Worm (Caenorhabditis elegans) whole organism, L3 larva: Measurements from ENCODE around the gene T16G12.4.

ENCODE experiments used
- aly-2 ChIP-seq: fragments of 150-350 bp; optimal IDR thresholded peaks from 2 replicates; lab custom pipeline; 2014; ENCODE audit warnings: missing biosample characterization, missing genetic modification characterization
- ama-1 ChIP-seq: fragments of 150-350 bp; optimal IDR thresholded peaks from 2 replicates; lab custom pipeline; 2018
- elt-2 ChIP-seq: sonication (generic microtip); optimal IDR thresholded peaks from 2 replicates; lab custom pipeline; 2016; ENCODE audit warnings: missing genetic modification reagents, mild to moderate bottlenecking, missing genetic modification characterization, missing compliant biosample characterization
- fkh-10 ChIP-seq: sonication (generic microtip); optimal IDR thresholded peaks from 2 replicates; lab custom pipeline; 2017; ENCODE audit warnings: missing biosample characterization, missing genetic modification reagents, missing genetic modification characterization
- nhr-12 ChIP-seq: fragments of 150-350 bp; optimal IDR thresholded peaks from 2 replicates; lab custom pipeline; 2014; ENCODE audit warnings: missing biosample characterization, missing genetic modification characterization
- nhr-237 ChIP-seq: fragments of 150-350 bp; optimal IDR thresholded peaks from 2 replicates; lab custom pipeline; 2014; ENCODE audit warnings: missing biosample characterization, missing genetic modification characterization
- nhr-28 ChIP-seq: fragments of 150-350 bp; optimal IDR thresholded peaks from 2 replicates; lab custom pipeline; 2014; ENCODE audit warnings: missing biosample characterization, missing genetic modification characterization
- nhr-67 ChIP-seq: fragments of 150-350 bp; optimal IDR thresholded peaks from 2 replicates; lab custom pipeline; 2014; ENCODE audit warnings: missing biosample characterization, missing genetic modification characterization
- nhr-76 ChIP-seq: fragments of 150-350 bp; sonication (generic microtip); optimal IDR thresholded peaks from 5 replicates; lab custom pipeline; 2014; ENCODE audit warnings: missing biosample characterization, missing genetic modification characterization
- unc-39 ChIP-seq: sonication (generic microtip); optimal IDR thresholded peaks from 4 replicates; lab custom pipeline; 2017; ENCODE audit warnings: missing biosample characterization, missing genetic modification characterization
- unc-62 ChIP-seq: fragments of 150-350 bp; sonication (generic microtip); optimal IDR thresholded peaks from 4 replicates; lab custom pipeline; 2014; ENCODE audit warnings: missing biosample characterization, missing genetic modification reagents, missing genetic modification characterization

ce11 chrIII:10083242-10083641 is 25.6 kb downstream of the T16G12.4 start, which contains the start of gene T16H12.3:
- TF ChIP-seq ama-1 (lab: Kevin White, UChicago), result no peak
- no peak for TF ChIP-seq nhr-28
- TF ChIP-seq nhr-67 (tag; lab: Kevin White, UChicago), result no peak
- no peak for TF ChIP-seq aly-2 (tag; lab: Kevin White, UChicago)
- TF ChIP-seq nhr-76 (tag; lab: Kevin White, UChicago), result no peak
- no peak for TF ChIP-seq unc-62
- TF ChIP-seq unc-39, result no peak
- TF ChIP-seq fkh-10 (GFP tag; lab: Kevin White, UChicago), result no peak
- no peak for TF ChIP-seq nhr-12 (tag; lab: Kevin White, UChicago)
- TF ChIP-seq nhr-237 (tag; lab: Kevin White, UChicago), result no peak
- no peak for TF ChIP-seq elt-2
